Fruit fly (Drosophila melanogaster) whole organism, embryonic: Measurements from ENCODE around the gene CG5071.

Experiments used
- Blimp-1 ChIP-seq: fragments of 200-800 bp; sonication (Bioruptor generic); optimal IDR thresholded peaks from 3 replicates; lab custom pipeline; 2018; ENCODE audit warnings: missing biosample characterization, missing genetic modification characterization, mild to moderate bottlenecking, moderate library complexity, missing genetic modification reagents
- CG10321 ChIP-seq: fragments of 200-800 bp; sonication (Bioruptor generic); IDR thresholded peaks from 2 replicates; pipeline ENCODE4 v1.3.6; 2022; ENCODE audit warnings: missing biosample characterization, missing genetic modification characterization
- CG10959 ChIP-seq: fragments of 200-800 bp; sonication (Bioruptor generic); IDR thresholded peaks from 2 replicates; pipeline ENCODE4 v1.3.6; 2022; ENCODE audit warnings: missing biosample characterization, missing genetic modification characterization
- CG10979 ChIP-seq: fragments of 200-800 bp; sonication (Bioruptor generic); optimal IDR thresholded peaks from 2 replicates; lab custom pipeline; 2018; ENCODE audit warnings: missing biosample characterization, mild to moderate bottlenecking, missing genetic modification characterization, moderate library complexity
- CG11560 ChIP-seq: fragments of 200-800 bp; sonication (Bioruptor generic); IDR thresholded peaks from 3 replicates; pipeline ENCODE4 v1.3.6; 2022; ENCODE audit warnings: missing biosample characterization, missing genetic modification characterization
- CG12155 ChIP-seq: fragments of 200-800 bp; sonication (Bioruptor generic); optimal IDR thresholded peaks from 3 replicates; lab custom pipeline; 2016; ENCODE audit warnings: missing biosample characterization, missing genetic modification characterization
- CG12769 ChIP-seq: fragments of 200-800 bp; sonication (Bioruptor generic); optimal IDR thresholded peaks from 2 replicates; lab custom pipeline; 2019; ENCODE audit warnings: missing biosample characterization, mild to moderate bottlenecking, missing genetic modification characterization, moderate library complexity
- CG13296 ChIP-seq: fragments of 200-800 bp; sonication (Bioruptor generic); optimal IDR thresholded peaks from 3 replicates; lab custom pipeline; 2018; ENCODE audit warnings: missing biosample characterization, mild to moderate bottlenecking, missing genetic modification characterization
- CG13624 ChIP-seq: fragments of 200-800 bp; sonication (Bioruptor generic); optimal IDR thresholded peaks from 2 replicates; lab custom pipeline; 2016; ENCODE audit warnings: missing biosample characterization, missing genetic modification characterization
- CG15601 ChIP-seq: fragments of 200-800 bp; sonication (Bioruptor generic); optimal IDR thresholded peaks from 3 replicates; lab custom pipeline; 2019; ENCODE audit warnings: missing biosample characterization, mild to moderate bottlenecking, missing genetic modification characterization, moderate library complexity
- CG17328 ChIP-seq: fragments of 200-800 bp; sonication (Bioruptor generic); IDR thresholded peaks from 2 replicates; pipeline ENCODE4 v1.3.6; 2022; ENCODE audit warnings: missing biosample characterization, missing genetic modification characterization
- CG2875 ChIP-seq: fragments of 200-800 bp; sonication (Bioruptor generic); optimal IDR thresholded peaks from 2 replicates; lab custom pipeline; 2017; ENCODE audit warnings: missing biosample characterization, mild to moderate bottlenecking, missing genetic modification characterization, missing genetic modification reagents
- CG42726 ChIP-seq: fragments of 200-800 bp; sonication (Bioruptor generic); IDR thresholded peaks from 2 replicates; pipeline ENCODE4 v1.3.6; 2022; ENCODE audit warnings: missing biosample characterization, missing genetic modification characterization; ENCODE audit not compliant: partially characterized antibody
- CG6272 ChIP-seq: fragments of 200-800 bp; sonication (Bioruptor generic); IDR thresholded peaks from 2 replicates; pipeline ENCODE4 v1.3.6; 2022; ENCODE audit warnings: missing biosample characterization, missing genetic modification characterization
- CG8924 ChIP-seq: fragments of 200-800 bp; optimal IDR thresholded peaks from 3 replicates; lab custom pipeline; 2019; ENCODE audit warnings: missing biosample characterization, mild to moderate bottlenecking, missing genetic modification characterization, moderate library complexity
- CG9215 ChIP-seq: fragments of 200-800 bp; sonication (Bioruptor generic); IDR thresholded peaks from 2 replicates; pipeline ENCODE4 v1.3.6; 2022; ENCODE audit warnings: missing biosample characterization, missing genetic modification characterization
- CHES-1-like ChIP-seq: fragments of 200-800 bp; sonication (Bioruptor generic); optimal IDR thresholded peaks from 2 replicates; lab custom pipeline; 2016; ENCODE audit warnings: missing biosample characterization, missing genetic modification characterization
- CTCF ChIP-seq: fragments of 200-800 bp; sonication (Bioruptor generic); optimal IDR thresholded peaks from 2 replicates; lab custom pipeline; 2017; ENCODE audit warnings: missing biosample characterization, mild to moderate bottlenecking, missing genetic modification characterization, moderate library complexity
- Dp ChIP-seq: fragments of 200-800 bp; sonication (Bioruptor generic); optimal IDR thresholded peaks from 2 replicates; lab custom pipeline; 2018; ENCODE audit warnings: missing biosample characterization, mild to moderate bottlenecking, missing genetic modification characterization, moderate library complexity
- Fer3 ChIP-seq: fragments of 200-800 bp; sonication (Bioruptor generic); optimal IDR thresholded peaks from 2 replicates; lab custom pipeline; 2018; ENCODE audit warnings: missing biosample characterization, mild to moderate bottlenecking, missing genetic modification characterization, moderate library complexity
- Gug ChIP-seq: fragments of 200-800 bp; sonication (Bioruptor generic); IDR thresholded peaks from 4 replicates; pipeline ENCODE4 v1.3.6; 2022; ENCODE audit warnings: missing biosample characterization, missing genetic modification characterization
- Hand ChIP-seq: fragments of 200-800 bp; sonication (Bioruptor generic); optimal IDR thresholded peaks from 2 replicates; lab custom pipeline; 2017; ENCODE audit warnings: mild to moderate bottlenecking, missing biosample characterization, missing genetic modification reagents, missing genetic modification characterization
- Hsf ChIP-seq: fragments of 200-800 bp; sonication (Bioruptor generic); optimal IDR thresholded peaks from 3 replicates; lab custom pipeline; 2016; ENCODE audit warnings: missing biosample characterization, missing genetic modification characterization
- NK7.1 ChIP-seq: fragments of 200-800 bp; sonication (Bioruptor generic); optimal IDR thresholded peaks from 3 replicates; lab custom pipeline; 2016; ENCODE audit warnings: missing biosample characterization, missing genetic modification characterization
- Six4 ChIP-seq: fragments of 200-800 bp; sonication (Bioruptor generic); optimal IDR thresholded peaks from 2 replicates; lab custom pipeline; 2016; ENCODE audit warnings: missing biosample characterization, missing genetic modification characterization
- Tbp ChIP-seq: fragments of >200 bp; optimal IDR thresholded peaks from 2 replicates; lab custom pipeline; 2018; ENCODE audit warnings: missing biosample characterization, missing genetic modification characterization
- Xrp1 ChIP-seq: fragments of 200-800 bp; sonication (Bioruptor generic); IDR thresholded peaks from 2 replicates; pipeline ENCODE4 v1.3.6; 2022; ENCODE audit warnings: missing biosample characterization, missing genetic modification characterization
- ab ChIP-seq: fragments of 200-800 bp; sonication (Bioruptor generic); optimal IDR thresholded peaks from 2 replicates; lab custom pipeline; 2016; ENCODE audit warnings: missing biosample characterization, missing genetic modification characterization
- cad ChIP-seq: fragments of >200 bp; optimal IDR thresholded peaks from 2 replicates; lab custom pipeline; 2017; ENCODE audit warnings: missing biosample characterization, missing genetic modification characterization
- crp ChIP-seq, 2 experiments: fragments of 200-800 bp; sonication (Bioruptor generic); optimal IDR thresholded peaks; 2 replicates in 1 of 2; 3 replicates in 1 of 2; lab custom pipeline; 2017; ENCODE audit warnings: missing biosample characterization in 2 of 2, missing genetic modification characterization in 2 of 2, mild to moderate bottlenecking in 1 of 2, moderate library complexity in 1 of 2
- eve ChIP-seq, 2 experiments: fragments of >200 bp; optimal IDR thresholded peaks; 2 replicates each; lab custom pipeline; 2017; ENCODE audit warnings: missing biosample characterization in 2 of 2, missing genetic modification characterization in 2 of 2
- fd96Cb ChIP-seq: fragments of 200-800 bp; sonication (Bioruptor generic); optimal IDR thresholded peaks from 2 replicates; lab custom pipeline; 2018; ENCODE audit warnings: missing biosample characterization, mild to moderate bottlenecking, missing genetic modification characterization, moderate library complexity
- ftz-f1 ChIP-seq: fragments of 200-800 bp; sonication (Bioruptor generic); optimal IDR thresholded peaks from 2 replicates; lab custom pipeline; 2016; ENCODE audit warnings: missing biosample characterization, missing genetic modification characterization
- gce ChIP-seq: fragments of 200-800 bp; sonication (Bioruptor generic); IDR thresholded peaks from 3 replicates; pipeline ENCODE4 v1.3.6; 2022; ENCODE audit warnings: missing biosample characterization, missing genetic modification characterization
- gt ChIP-seq: fragments of 200-800 bp; sonication (Bioruptor generic); IDR thresholded peaks from 2 replicates; pipeline ENCODE4 v1.3.6; 2022; ENCODE audit warnings: missing biosample characterization, missing genetic modification characterization
- ham ChIP-seq: fragments of 200-800 bp; sonication (Bioruptor generic); IDR thresholded peaks from 2 replicates; pipeline ENCODE4 v1.3.6; 2022; ENCODE audit warnings: missing biosample characterization, missing genetic modification characterization
- ken ChIP-seq: fragments of 200-800 bp; sonication (Bioruptor generic); IDR thresholded peaks from 3 replicates; pipeline ENCODE4 v1.3.6; 2022; ENCODE audit warnings: missing biosample characterization, missing genetic modification characterization
- lola ChIP-seq, 3 experiments: fragments of >200 bp in 2 of 3; fragments of 200-800 bp in 1 of 3; sonication (Bioruptor generic) in 1 of 3; optimal IDR thresholded peaks; 2 replicates each; lab custom pipeline; 2017 to 2019; ENCODE audit warnings: missing biosample characterization in 3 of 3, missing genetic modification characterization in 3 of 3, mild to moderate bottlenecking in 1 of 3, moderate library complexity in 1 of 3
- oc ChIP-seq: fragments of 200-800 bp; sonication (Bioruptor generic); optimal IDR thresholded peaks from 2 replicates; lab custom pipeline; 2018; ENCODE audit warnings: missing biosample characterization, mild to moderate bottlenecking, missing genetic modification characterization, moderate library complexity
- onecut ChIP-seq: fragments of 200-800 bp; sonication (Bioruptor generic); IDR thresholded peaks from 2 replicates; pipeline ENCODE4 v1.3.6; 2022; ENCODE audit warnings: missing biosample characterization, missing genetic modification characterization
- p53 ChIP-seq: fragments of 200-800 bp; sonication (Bioruptor generic); optimal IDR thresholded peaks from 2 replicates; lab custom pipeline; 2016; ENCODE audit warnings: missing biosample characterization, missing genetic modification characterization
- pan ChIP-seq, 4 experiments: fragments of >200 bp in 3 of 4; fragments of 200-800 bp in 1 of 4; sonication (Bioruptor generic) in 1 of 4; optimal IDR thresholded peaks in 3 of 4; IDR thresholded peaks in 1 of 4; 2 replicates each; pipeline versions ENCODE4 v1.3.6 to Lab custom; 2017 to 2022; ENCODE audit warnings: missing biosample characterization in 2 of 4, missing genetic modification characterization in 2 of 4, mixed read lengths in 1 of 4
- peb ChIP-seq: fragments of 200-800 bp; sonication (Bioruptor generic); IDR thresholded peaks from 2 replicates; pipeline ENCODE4 v1.3.6; 2022; ENCODE audit warnings: missing biosample characterization, missing genetic modification characterization
- pros ChIP-seq: fragments of 200-800 bp; sonication (Bioruptor generic); optimal IDR thresholded peaks from 3 replicates; lab custom pipeline; 2019; ENCODE audit warnings: missing biosample characterization, mild to moderate bottlenecking, missing genetic modification characterization, moderate library complexity
- pum ChIP-seq: fragments of 200-800 bp; sonication (Bioruptor generic); optimal IDR thresholded peaks from 2 replicates; lab custom pipeline; 2016; ENCODE audit warnings: missing biosample characterization, missing genetic modification characterization
- so ChIP-seq: fragments of 200-800 bp; sonication (Bioruptor generic); IDR thresholded peaks from 3 replicates; pipeline ENCODE4 v1.3.6; 2022; ENCODE audit warnings: missing biosample characterization, missing genetic modification characterization
- stwl ChIP-seq: fragments of 200-800 bp; sonication (Bioruptor generic); optimal IDR thresholded peaks from 3 replicates; lab custom pipeline; 2018; ENCODE audit warnings: missing biosample characterization, mild to moderate bottlenecking, missing genetic modification characterization, moderate library complexity
- tin ChIP-seq: fragments of 200-800 bp; sonication (Bioruptor generic); optimal IDR thresholded peaks from 3 replicates; lab custom pipeline; 2016; ENCODE audit warnings: missing biosample characterization, missing genetic modification characterization
- unc-4 ChIP-seq: fragments of 200-800 bp; sonication (Bioruptor generic); IDR thresholded peaks from 2 replicates; pipeline ENCODE4 v1.3.6; 2022; ENCODE audit warnings: missing biosample characterization, missing genetic modification characterization; ENCODE audit not compliant: partially characterized antibody
- yki ChIP-seq: fragments of >200 bp; optimal IDR thresholded peaks from 3 replicates; lab custom pipeline; 2018

The CG5071 gene

dm6 chr3R:25646882-25647518 is 28.8 kb downstream of the CG5071 start (continued):
- TF ChIP-seq CHES-1-like (GFP tag; lab: Kevin White, UChicago) (peak; percentile 97), gt (peak; percentile 79), gce (GFP tag; lab: Robert Waterston, UW) (peak; percentile 74; the same call in 2 of the 3 replicates), lola (GFP tag; optimal IDR thresholded peaks at IDR 0.05; lab: Kevin White, UChicago) (peak in 2 of 3 experiments; percentile 50 to 92), peb (GFP tag; lab: Robert Waterston, UW) (peak; percentile 76), CG10959 (GFP tag; lab: Robert Waterston, UW) (peak; percentile 81), CG12155 (GFP tag; lab: Kevin White, UChicago) (peak; percentile 94), p53 (peak; percentile 91), CG10979 (tag; lab: Kevin White, UChicago) (peak; percentile 87), ken (peak; percentile 91), pan (optimal IDR thresholded peaks at IDR 0.05; lab: Kevin White, UChicago) (no peak), pan (GFP tag; optimal IDR thresholded peaks at IDR 0.05 in 1 of 2, IDR thresholded peaks at IDR 0.05 in 1 of 2) (peak in 1 of 2 experiments; percentile 88), CG9215 (peak; percentile 94), Fer3 (peak; percentile 88), unc-4 (GFP tag; lab: Robert Waterston, UW) (peak; percentile 93), CG13296 (peak; percentile 89), pum (GFP tag; lab: Kevin White, UChicago) (peak; percentile 96), ham (peak; percentile 82), CG15601 (tag; lab: Kevin White, UChicago) (peak; percentile 90), CTCF (peak; percentile 56), cad (GFP tag; lab: Kevin White, UChicago) (no peak), tin (GFP tag; lab: Kevin White, UChicago) (peak; percentile 96), crp (GFP tag; optimal IDR thresholded peaks at IDR 0.05; lab: Kevin White, UChicago) (peak in 1 of 2 experiments; percentile 62), pros (GFP tag; lab: Kevin White, UChicago) (peak; percentile 34), yki (lab: Kevin White, UChicago) (no peak), oc (peak; percentile 77), ab (GFP tag; lab: Kevin White, UChicago) (peak; percentile 72), Dp (GFP tag; lab: Kevin White, UChicago) (peak; percentile 92), Hsf (GFP tag; lab: Kevin White, UChicago) (peak; percentile 95), Xrp1 (GFP tag; lab: Robert Waterston, UW) (peak; percentile 85), CG6272 (GFP tag; lab: Robert Waterston, UW) (peak; percentile 93), Tbp (GFP tag; lab: Kevin White, UChicago) (no peak), ftz-f1 (GFP tag; lab: Kevin White, UChicago) (peak; percentile 81), CG11560 (tag; lab: Robert Waterston, UW) (peak; percentile 85), CG17328 (peak; percentile 90), Six4 (GFP tag; lab: Kevin White, UChicago) (peak; percentile 88), NK7.1 (GFP tag; lab: Kevin White, UChicago) (peak; percentile 93), stwl (peak; percentile 81), CG2875 (GFP tag; lab: Kevin White, UChicago) (peak; percentile 79), Blimp-1 (peak; percentile 80), CG13624 (GFP tag; lab: Kevin White, UChicago) (peak; percentile 97), CG8924 (tag; lab: Kevin White, UChicago) (peak; percentile 90), so (GFP tag; lab: Robert Waterston, UW) (peak; percentile 89), Hand (GFP tag; lab: Kevin White, UChicago) (peak; percentile 85), eve (GFP tag; optimal IDR thresholded peaks at IDR 0.05; lab: Kevin White, UChicago) (peak in 1 of 2 experiments; percentile 85), fd96Cb (tag; lab: Kevin White, UChicago) (peak; percentile 82), onecut (GFP tag; lab: Robert Waterston, UW) (peak; percentile 91), CG42726 (GFP tag; lab: Robert Waterston, UW) (peak; percentile 51; the same call in 1 of the 2 replicates), Gug (GFP tag; lab: Robert Waterston, UW) (peak; percentile 96), CG10321 (GFP tag; lab: Robert Waterston, UW) (peak; percentile 62; the same call in 1 of the 2 replicates), CG12769 (tag; lab: Kevin White, UChicago) (peak; percentile 95)
